Worm (Caenorhabditis elegans) whole organism, midembryonic: ENCODE measurements around the gene pgm-2.
A peak's percentile ranks its signal among the peaks of the same experiment; 100 is the strongest.
"Not testable (repeated sequence)": the region's sequence is repeated elsewhere in the genome, so short reads cannot be mapped to it uniquely, and the experiment has no call there.

Experiments
- T22C8.4 ChIP-seq: fragments of 200-800 bp; sonication (Bioruptor generic); IDR thresholded peaks from 2 replicates; pipeline ENCODE4 v1.3.6; 2022; ENCODE audit warnings: missing genetic modification characterization, missing compliant biosample characterization
- cog-1 ChIP-seq: sonication (generic microtip); optimal IDR thresholded peaks from 2 replicates; lab custom pipeline; 2016; ENCODE audit warnings: missing genetic modification characterization, missing compliant biosample characterization
- ztf-23 ChIP-seq: fragments of 200-800 bp; sonication (Bioruptor generic); IDR thresholded peaks from 2 replicates; pipeline ENCODE4 v1.3.6; 2022; ENCODE audit warnings: missing genetic modification reagents, missing genetic modification characterization, missing compliant biosample characterization

ce11 chrIII:13292971-13293514, 6.1 kb upstream of the pgm-2 start, which contains the start of gene set-25:
- not testable (repeated sequence) for TF ChIP-seq T22C8.4 (GFP tag; lab: Robert Waterston, UW); cog-1
- TF ChIP-seq ztf-23 (GFP tag; lab: Robert Waterston, UW) = peak; percentile 86
